Fruit fly (Drosophila melanogaster) whole organism, embryonic: Measurements from ENCODE around the gene drl.
A peak's percentile ranks its signal among the peaks of the same experiment; 100 is the strongest.

Source experiments
- ATbp ChIP-seq: fragments of 200-800 bp; sonication (Bioruptor generic); optimal IDR thresholded peaks from 2 replicates; lab custom pipeline; 2017; ENCODE audit warnings: missing biosample characterization, mild to moderate bottlenecking, missing genetic modification characterization, missing genetic modification reagents
- CG11456 ChIP-seq: fragments of 200-800 bp; sonication (Bioruptor generic); IDR thresholded peaks from 3 replicates; pipeline ENCODE4 v1.3.6; 2022; ENCODE audit warnings: missing biosample characterization, missing genetic modification characterization
- CG11560 ChIP-seq: fragments of 200-800 bp; sonication (Bioruptor generic); IDR thresholded peaks from 3 replicates; pipeline ENCODE4 v1.3.6; 2022; ENCODE audit warnings: missing biosample characterization, missing genetic modification characterization
- CG11695 ChIP-seq: fragments of 200-800 bp; sonication (Bioruptor generic); IDR thresholded peaks from 3 replicates; pipeline ENCODE4 v1.3.6; 2022; ENCODE audit warnings: missing biosample characterization, missing genetic modification characterization
- CG12659 ChIP-seq: fragments of 200-800 bp; sonication (Bioruptor generic); optimal IDR thresholded peaks from 3 replicates; lab custom pipeline; 2017; ENCODE audit warnings: mild to moderate bottlenecking, missing biosample characterization, missing genetic modification reagents, missing genetic modification characterization
- CG13287 ChIP-seq: fragments of 200-800 bp; sonication (Bioruptor generic); IDR thresholded peaks from 2 replicates; pipeline ENCODE4 v1.3.6; 2022; ENCODE audit warnings: missing biosample characterization, missing genetic modification characterization; ENCODE audit not compliant: partially characterized antibody
- CG14050 ChIP-seq: fragments of 200-800 bp; sonication (Bioruptor generic); IDR thresholded peaks from 3 replicates; pipeline ENCODE4 v1.3.6; 2022; ENCODE audit warnings: missing biosample characterization, missing genetic modification characterization
- CG16779 ChIP-seq: fragments of 200-800 bp; sonication (Bioruptor generic); IDR thresholded peaks from 2 replicates; pipeline ENCODE4 v1.3.6; 2022; ENCODE audit warnings: missing biosample characterization, missing genetic modification characterization
- CG17912 ChIP-seq: fragments of 200-800 bp; sonication (Bioruptor generic); optimal IDR thresholded peaks from 2 replicates; lab custom pipeline; 2018; ENCODE audit warnings: missing biosample characterization, mild to moderate bottlenecking, missing genetic modification characterization
- CG2712 ChIP-seq: fragments of 200-800 bp; optimal IDR thresholded peaks from 3 replicates; lab custom pipeline; 2019; ENCODE audit warnings: missing biosample characterization, mild to moderate bottlenecking, missing genetic modification characterization, moderate library complexity
- CG32532 ChIP-seq: fragments of 200-800 bp; sonication (Bioruptor generic); IDR thresholded peaks from 2 replicates; pipeline ENCODE4 v1.3.6; 2022; ENCODE audit warnings: missing biosample characterization, missing genetic modification characterization
- CG4328 ChIP-seq: fragments of 200-800 bp; sonication (Bioruptor generic); optimal IDR thresholded peaks from 3 replicates; lab custom pipeline; 2017; ENCODE audit warnings: missing biosample characterization, missing genetic modification reagents, missing genetic modification characterization
- CG4424 ChIP-seq: fragments of 200-800 bp; sonication (Bioruptor generic); optimal IDR thresholded peaks from 3 replicates; lab custom pipeline; 2016; ENCODE audit warnings: missing biosample characterization, missing genetic modification characterization
- CG6254 ChIP-seq: fragments of 200-800 bp; sonication (Bioruptor generic); optimal IDR thresholded peaks from 3 replicates; lab custom pipeline; 2017; ENCODE audit warnings: mild to moderate bottlenecking, missing biosample characterization, missing genetic modification reagents, missing genetic modification characterization
- CG7987 ChIP-seq: fragments of 200-800 bp; sonication (Bioruptor generic); optimal IDR thresholded peaks from 2 replicates; lab custom pipeline; 2018; ENCODE audit warnings: missing biosample characterization, mild to moderate bottlenecking, missing genetic modification characterization, moderate library complexity
- CG8089 ChIP-seq: fragments of 200-800 bp; sonication (Bioruptor generic); optimal IDR thresholded peaks from 3 replicates; lab custom pipeline; 2016; ENCODE audit warnings: missing biosample characterization, missing genetic modification characterization
- CG8290 ChIP-seq, 3 experiments: fragments of 200-800 bp; sonication (Bioruptor generic); optimal IDR thresholded peaks; 2 replicates each; lab custom pipeline; 2016 to 2019; ENCODE audit warnings: missing biosample characterization in 3 of 3, missing genetic modification characterization in 3 of 3, mild to moderate bottlenecking in 2 of 3, moderate library complexity in 1 of 3
- CG9727 ChIP-seq: fragments of 200-800 bp; sonication (Bioruptor generic); optimal IDR thresholded peaks from 3 replicates; lab custom pipeline; 2017; ENCODE audit warnings: missing biosample characterization, mild to moderate bottlenecking, missing genetic modification characterization
- CHES-1-like ChIP-seq: fragments of 200-800 bp; sonication (Bioruptor generic); optimal IDR thresholded peaks from 2 replicates; lab custom pipeline; 2016; ENCODE audit warnings: missing biosample characterization, missing genetic modification characterization
- D ChIP-seq, 2 experiments: fragments of 200-800 bp in 1 of 2; fragments of >200 bp in 1 of 2; sonication (Bioruptor generic) in 1 of 2; optimal IDR thresholded peaks; 2 replicates in 1 of 2; 3 replicates in 1 of 2; lab custom pipeline; 2017; ENCODE audit warnings: mild to moderate bottlenecking in 1 of 2, missing biosample characterization in 1 of 2, missing genetic modification characterization in 1 of 2, missing genetic modification reagents in 1 of 2
- Deaf1 ChIP-seq: fragments of 200-800 bp; optimal IDR thresholded peaks from 3 replicates; lab custom pipeline; 2019; ENCODE audit warnings: missing biosample characterization, mild to moderate bottlenecking, missing genetic modification characterization, moderate library complexity
- Ets65A ChIP-seq: fragments of 200-800 bp; sonication (Bioruptor generic); peaks from one replicate; lab custom pipeline; 2016; ENCODE audit warnings: missing biosample characterization, missing genetic modification characterization
- GATAe ChIP-seq: fragments of 200-800 bp; sonication (Bioruptor generic); conservative IDR thresholded peaks from 2 replicates; pipeline ENCODE4 v1.3.6; 2022; ENCODE audit warnings: missing biosample characterization, missing genetic modification characterization
- HHEX ChIP-seq: fragments of 200-800 bp; sonication (Bioruptor generic); optimal IDR thresholded peaks from 3 replicates; lab custom pipeline; 2017; ENCODE audit warnings: missing biosample characterization, mild to moderate bottlenecking, missing genetic modification characterization, missing genetic modification reagents
- Hey ChIP-seq: fragments of 200-800 bp; sonication (Bioruptor generic); optimal IDR thresholded peaks from 3 replicates; lab custom pipeline; 2018; ENCODE audit warnings: missing biosample characterization, mild to moderate bottlenecking, missing genetic modification characterization
- HmgZ ChIP-seq: fragments of 200-800 bp; sonication (Bioruptor generic); optimal IDR thresholded peaks from 2 replicates; lab custom pipeline; 2018; ENCODE audit warnings: missing biosample characterization, mild to moderate bottlenecking, missing genetic modification characterization
- Hr3 ChIP-seq: fragments of 200-800 bp; sonication (Bioruptor generic); optimal IDR thresholded peaks from 3 replicates; lab custom pipeline; 2016; ENCODE audit warnings: missing biosample characterization, missing genetic modification characterization
- MESR4 ChIP-seq: fragments of 200-800 bp; sonication (Bioruptor generic); optimal IDR thresholded peaks from 2 replicates; lab custom pipeline; 2018; ENCODE audit warnings: missing biosample characterization, mild to moderate bottlenecking, missing genetic modification characterization, moderate library complexity
- Nf-YC ChIP-seq: fragments of 200-800 bp; optimal IDR thresholded peaks from 3 replicates; lab custom pipeline; 2019; ENCODE audit warnings: missing biosample characterization, mild to moderate bottlenecking, missing genetic modification characterization, moderate library complexity
- Rfx ChIP-seq: fragments of 200-800 bp; sonication (Bioruptor generic); IDR thresholded peaks from 2 replicates; pipeline ENCODE4 v1.3.6; 2022; ENCODE audit warnings: missing biosample characterization, missing genetic modification characterization
- bigmax ChIP-seq: fragments of 200-800 bp; sonication (Bioruptor generic); optimal IDR thresholded peaks from 2 replicates; lab custom pipeline; 2018; ENCODE audit warnings: missing biosample characterization, mild to moderate bottlenecking, missing genetic modification characterization
- btn ChIP-seq: fragments of 200-800 bp; sonication (Bioruptor generic); optimal IDR thresholded peaks from 2 replicates; lab custom pipeline; 2016; ENCODE audit warnings: missing biosample characterization, missing genetic modification characterization
- disco-r ChIP-seq: fragments of 200-800 bp; sonication (Bioruptor generic); optimal IDR thresholded peaks from 2 replicates; lab custom pipeline; 2016; ENCODE audit warnings: missing biosample characterization, missing genetic modification characterization
- en ChIP-seq: fragments of 200-800 bp; sonication (Bioruptor generic); optimal IDR thresholded peaks from 2 replicates; lab custom pipeline; 2016; ENCODE audit warnings: missing biosample characterization, missing genetic modification characterization
- gcm ChIP-seq: fragments of 200-800 bp; sonication (Bioruptor generic); optimal IDR thresholded peaks from 2 replicates; lab custom pipeline; 2019; ENCODE audit warnings: missing biosample characterization, mild to moderate bottlenecking, missing genetic modification characterization, moderate library complexity
- gsb ChIP-seq: fragments of 200-800 bp; sonication (Bioruptor generic); IDR thresholded peaks from 2 replicates; pipeline ENCODE4 v1.3.6; 2022; ENCODE audit warnings: missing biosample characterization, missing genetic modification characterization
- inv ChIP-seq: fragments of 200-800 bp; sonication (Bioruptor generic); IDR thresholded peaks from 2 replicates; pipeline ENCODE4 v1.3.6; 2022; ENCODE audit warnings: missing biosample characterization, missing genetic modification characterization; ENCODE audit not compliant: partially characterized antibody
- mirr ChIP-seq: fragments of 200-800 bp; sonication (Bioruptor generic); optimal IDR thresholded peaks from 3 replicates; lab custom pipeline; 2018; ENCODE audit warnings: missing biosample characterization, mild to moderate bottlenecking, missing genetic modification characterization
- nau ChIP-seq: fragments of 200-800 bp; sonication (Bioruptor generic); optimal IDR thresholded peaks from 3 replicates; lab custom pipeline; 2017; ENCODE audit warnings: missing biosample characterization, mild to moderate bottlenecking, missing genetic modification characterization, missing genetic modification reagents
- otp ChIP-seq: fragments of 200-800 bp; sonication (Bioruptor generic); IDR thresholded peaks from 3 replicates; pipeline ENCODE4, ENCODE4 v1.3.6; 2022; ENCODE audit warnings: missing biosample characterization, missing genetic modification characterization
- sens-2 ChIP-seq: fragments of 200-800 bp; sonication (Bioruptor generic); IDR thresholded peaks from 2 replicates; pipeline ENCODE4 v1.3.6; 2022; ENCODE audit warnings: missing biosample characterization, missing genetic modification characterization
- sisA ChIP-seq: fragments of 200-800 bp; sonication (Bioruptor generic); IDR thresholded peaks from 2 replicates; pipeline ENCODE4 v1.3.6; 2022; ENCODE audit warnings: missing biosample characterization, missing genetic modification characterization
- so ChIP-seq: fragments of 200-800 bp; sonication (Bioruptor generic); IDR thresholded peaks from 3 replicates; pipeline ENCODE4 v1.3.6; 2022; ENCODE audit warnings: missing biosample characterization, missing genetic modification characterization
- sr ChIP-seq: fragments of 200-800 bp; sonication (Bioruptor generic); IDR thresholded peaks from 3 replicates; pipeline ENCODE4 v1.3.6; 2022; ENCODE audit warnings: missing biosample characterization, missing genetic modification characterization
- toy ChIP-seq: fragments of 200-800 bp; sonication (Bioruptor generic); IDR thresholded peaks from 2 replicates; pipeline ENCODE4 v1.3.6; 2022; ENCODE audit warnings: missing biosample characterization, missing genetic modification characterization
- twi ChIP-seq: fragments of 200-800 bp; optimal IDR thresholded peaks from 2 replicates; lab custom pipeline; 2019; ENCODE audit warnings: missing biosample characterization, mild to moderate bottlenecking, missing genetic modification characterization, moderate library complexity
- unpg ChIP-seq: fragments of 200-800 bp; sonication (Bioruptor generic); optimal IDR thresholded peaks from 3 replicates; lab custom pipeline; 2018; ENCODE audit warnings: missing biosample characterization, mild to moderate bottlenecking, missing genetic modification characterization, moderate library complexity
- wek ChIP-seq: fragments of 200-800 bp; sonication (Bioruptor generic); optimal IDR thresholded peaks from 3 replicates; lab custom pipeline; 2018; ENCODE audit warnings: missing biosample characterization, mild to moderate bottlenecking, missing genetic modification characterization, moderate library complexity
- zf30C ChIP-seq: fragments of 200-800 bp; sonication (Bioruptor generic); optimal IDR thresholded peaks from 3 replicates; lab custom pipeline; 2018; ENCODE audit warnings: missing biosample characterization, mild to moderate bottlenecking, missing genetic modification characterization

The drl gene

dm6 chr2L:19190195-19190594 is at the start of gene drl (continued):
- TF ChIP-seq CG16779 (GFP tag; lab: Robert Waterston, UW), result peak; percentile 65
- TF ChIP-seq bigmax (GFP tag; lab: Kevin White, UChicago), result peak; percentile 51
- peak; percentile 1 for TF ChIP-seq CG9727 (GFP tag; lab: Kevin White, UChicago)
- TF ChIP-seq nau (GFP tag; lab: Kevin White, UChicago), result peak; percentile 52
- peak; percentile 5 for TF ChIP-seq CG8290 (GFP tag; optimal IDR thresholded peaks at IDR 0.05; lab: Kevin White, UChicago)
- TF ChIP-seq CG8290 (tag; optimal IDR thresholded peaks at IDR 0.05; lab: Kevin White, UChicago), result peak in 1 of 2 experiments; percentile 81
- TF ChIP-seq MESR4 (GFP tag; lab: Kevin White, UChicago), result peak; percentile 3
- peak; percentile 36; the same call in 1 of the 2 replicates for TF ChIP-seq Rfx (GFP tag; lab: Robert Waterston, UW)
- no peak for TF ChIP-seq CG11560 (tag; lab: Robert Waterston, UW)
- TF ChIP-seq CG7987 (GFP tag; lab: Kevin White, UChicago), result peak; percentile 76
- peak; percentile 52 for TF ChIP-seq CG17912 (GFP tag; lab: Kevin White, UChicago)
- peak; percentile 35 for TF ChIP-seq zf30C
- TF ChIP-seq CG32532 (GFP tag; lab: Robert Waterston, UW), result peak; percentile 17; the same call in 1 of the 2 replicates
- peak; percentile 44 for TF ChIP-seq CG2712 (tag; lab: Kevin White, UChicago)
- TF ChIP-seq Hr3 (GFP tag; lab: Kevin White, UChicago), result no peak
- TF ChIP-seq CG8089, result peak; percentile 18
- no peak for TF ChIP-seq CG11456 (GFP tag; lab: Robert Waterston, UW)
- TF ChIP-seq Nf-YC (tag; lab: Kevin White, UChicago), result peak; percentile 23
- TF ChIP-seq gcm (GFP tag; lab: Kevin White, UChicago), result peak; percentile 50
- TF ChIP-seq Hey (tag; lab: Kevin White, UChicago), result peak; percentile 13
- peak; percentile 55 for TF ChIP-seq mirr (GFP tag; lab: Kevin White, UChicago)
- TF ChIP-seq otp (GFP tag; lab: Robert Waterston, UW), result peak; percentile 55; the same call in 1 of the 3 replicates
- no peak for TF ChIP-seq toy (GFP tag; lab: Robert Waterston, UW)
- no peak for TF ChIP-seq GATAe (GFP tag; lab: Robert Waterston, UW)
- peak; percentile 20 for TF ChIP-seq CG4328 (GFP tag; lab: Kevin White, UChicago)
- TF ChIP-seq sr (GFP tag; lab: Robert Waterston, UW), result no peak; the same call in 2 of the 3 replicates
- TF ChIP-seq CG6254, result peak; percentile 25
- TF ChIP-seq CG4424 (GFP tag; lab: Kevin White, UChicago), result peak; percentile 21
- peak; percentile 38; the same call in 1 of the 3 replicates for TF ChIP-seq so (GFP tag; lab: Robert Waterston, UW)
- TF ChIP-seq inv (GFP tag; lab: Robert Waterston, UW), result peak; percentile 14; the same call in 1 of the 2 replicates
- peak; percentile 69 for TF ChIP-seq D (optimal IDR thresholded peaks at IDR 0.05; lab: Kevin White, UChicago)
- TF ChIP-seq D (GFP tag; optimal IDR thresholded peaks at IDR 0.05; lab: Kevin White, UChicago), result no peak
- peak; percentile 36 for TF ChIP-seq HmgZ (tag; lab: Kevin White, UChicago)
- TF ChIP-seq CG13287 (GFP tag; lab: Robert Waterston, UW), result peak; percentile 60; the same call in 1 of the 2 replicates
- TF ChIP-seq Ets65A (GFP tag; lab: Kevin White, UChicago), result peak; percentile 69
- peak; percentile 23 for TF ChIP-seq CG12659
- no peak for TF ChIP-seq sisA (GFP tag; lab: Robert Waterston, UW)
- 0 out of 3 replicates have a peak, but pooled peaks have one; percentile 34 for TF ChIP-seq CG11695 (GFP tag; lab: Robert Waterston, UW)
- TF ChIP-seq btn (GFP tag; lab: Kevin White, UChicago), result peak; percentile 26
- peak; percentile 29 for TF ChIP-seq disco-r (GFP tag; lab: Kevin White, UChicago)
- peak; percentile 31 for TF ChIP-seq CHES-1-like
- peak; percentile 30 for TF ChIP-seq unpg (GFP tag; lab: Kevin White, UChicago)
- no peak for TF ChIP-seq CG14050
- no peak for TF ChIP-seq en (GFP tag; lab: Kevin White, UChicago)
- TF ChIP-seq ATbp, result peak; percentile 35
- peak; percentile 22 for TF ChIP-seq twi
- TF ChIP-seq sens-2 (GFP tag; lab: Robert Waterston, UW), result peak; percentile 39; the same call in 1 of the 2 replicates
- TF ChIP-seq Deaf1 (tag; lab: Kevin White, UChicago), result peak; percentile 92
- TF ChIP-seq wek, result peak; percentile 64
- TF ChIP-seq gsb, result no peak
- peak; percentile 44 for TF ChIP-seq HHEX
